Worm (Caenorhabditis elegans) whole organism, late embryonic: Measurements from ENCODE around the gene K09E4.4.

ENCODE experiments used
- dmd-4 ChIP-seq: sonication (generic microtip); optimal IDR thresholded peaks from 2 replicates; lab custom pipeline; 2016; ENCODE audit warnings: borderline replicate concordance, missing genetic modification characterization, missing compliant biosample characterization
- dve-1 ChIP-seq: sonication (generic microtip); optimal IDR thresholded peaks from 2 replicates; lab custom pipeline; 2017; ENCODE audit warnings: antibody characterized with exemption, mild to moderate bottlenecking, missing genetic modification characterization, missing compliant biosample characterization
- ets-4 ChIP-seq: sonication (generic microtip); optimal IDR thresholded peaks from 2 replicates; lab custom pipeline; 2016; ENCODE audit warnings: missing genetic modification characterization, missing compliant biosample characterization
- fkh-10 ChIP-seq: fragments of 150-350 bp; optimal IDR thresholded peaks from 2 replicates; lab custom pipeline; 2014; ENCODE audit warnings: missing biosample characterization, missing genetic modification reagents, missing genetic modification characterization
- pqm-1 ChIP-seq: sonication (generic microtip); optimal IDR thresholded peaks from 2 replicates; lab custom pipeline; 2016; ENCODE audit warnings: missing genetic modification characterization, missing compliant biosample characterization

ce11 chrII:14068607-14069006 lies 53.4 kb downstream of the K09E4.4 start, which contains the start of gene xrn-1:
- TF ChIP-seq dmd-4 (tag; lab: Kevin White, UChicago) (no peak), fkh-10 (GFP tag; lab: Kevin White, UChicago) (no peak), ets-4 (tag; lab: Kevin White, UChicago) (no peak), dve-1 (no peak), pqm-1 (tag; lab: Kevin White, UChicago) (no peak)
